Worm (Caenorhabditis elegans) whole organism, young adult: ENCODE results near the gene mfsd-8.

Source experiments
- B0019.2 ChIP-seq: fragments of 200-800 bp; sonication (Bioruptor generic); conservative IDR thresholded peaks from 2 replicates; pipeline ENCODE4 v1.3.6; 2022; ENCODE audit warnings: missing genetic modification reagents, missing genetic modification characterization, missing compliant biosample characterization
- B0336.3 ChIP-seq: fragments of 200-800 bp; sonication (Bioruptor generic); IDR thresholded peaks from 2 replicates; pipeline ENCODE4 v1.3.6; 2022; ENCODE audit warnings: missing genetic modification characterization, missing compliant biosample characterization
- C17E4.6 ChIP-seq: fragments of 200-800 bp; sonication (Bioruptor generic); IDR thresholded peaks from 2 replicates; pipeline ENCODE4 v1.3.6; 2022; ENCODE audit warnings: missing genetic modification reagents, missing genetic modification characterization, missing compliant biosample characterization
- D2030.7 ChIP-seq: fragments of 200-800 bp; sonication (Bioruptor generic); IDR thresholded peaks from 2 replicates; pipeline ENCODE4 v1.3.6; 2022; ENCODE audit warnings: missing genetic modification reagents, missing genetic modification characterization, missing compliant biosample characterization
- F10E7.11 ChIP-seq: sonication (generic microtip); optimal IDR thresholded peaks from 2 replicates; lab custom pipeline; 2017; ENCODE audit warnings: mild to moderate bottlenecking, missing genetic modification characterization, moderate library complexity, missing compliant biosample characterization
- F33H1.4 ChIP-seq: fragments of 200-800 bp; sonication (Bioruptor generic); IDR thresholded peaks from 2 replicates; pipeline ENCODE4 v1.3.6; 2022; ENCODE audit warnings: missing genetic modification reagents, missing genetic modification characterization, missing compliant biosample characterization
- F37B4.10 ChIP-seq: fragments of 200-800 bp; sonication (Bioruptor generic); IDR thresholded peaks from 2 replicates; pipeline ENCODE4 v1.3.6; 2022; ENCODE audit warnings: missing genetic modification characterization, missing compliant biosample characterization
- F39B2.1 ChIP-seq: fragments of 200-800 bp; sonication (Bioruptor generic); IDR thresholded peaks from 2 replicates; pipeline ENCODE4 v1.3.6; 2022; ENCODE audit warnings: missing genetic modification reagents, missing genetic modification characterization, missing compliant biosample characterization
- F52B5.7 ChIP-seq: sonication (generic microtip); optimal IDR thresholded peaks from 2 replicates; lab custom pipeline; 2016; ENCODE audit warnings: mild to moderate bottlenecking, missing genetic modification characterization, missing compliant biosample characterization
- K11D2.4 ChIP-seq: fragments of 200-800 bp; sonication (Bioruptor generic); IDR thresholded peaks from 2 replicates; pipeline ENCODE4 v1.3.6; 2022; ENCODE audit warnings: missing genetic modification reagents, missing genetic modification characterization, missing compliant biosample characterization
- K12H6.12 ChIP-seq: fragments of 200-800 bp; sonication (Bioruptor generic); optimal IDR thresholded peaks from 2 replicates; lab custom pipeline; 2018; ENCODE audit warnings: mild to moderate bottlenecking, missing genetic modification characterization, missing compliant biosample characterization
- T26A5.8 ChIP-seq: sonication (generic microtip); optimal IDR thresholded peaks from 2 replicates; lab custom pipeline; 2016; ENCODE audit warnings: missing genetic modification characterization, missing compliant biosample characterization
- Y56A3A.18 ChIP-seq: fragments of 200-800 bp; sonication (Bioruptor generic); IDR thresholded peaks from 2 replicates; pipeline ENCODE4 v1.3.6; 2022; ENCODE audit warnings: missing genetic modification reagents, missing genetic modification characterization, missing compliant biosample characterization
- Y95B8A.8 ChIP-seq: fragments of 200-800 bp; sonication (Bioruptor generic); IDR thresholded peaks from 2 replicates; pipeline ENCODE4 v1.3.6; 2022; ENCODE audit warnings: missing genetic modification reagents, missing genetic modification characterization, missing compliant biosample characterization
- ama-1 ChIP-seq, 3 experiments: fragments of 150-350 bp in 1 of 3; sonication (generic microtip) in 2 of 3; optimal IDR thresholded peaks; 2 replicates each; lab custom pipeline; 2014 to 2018; ENCODE audit warnings: missing biosample characterization in 2 of 3, missing genetic modification characterization in 2 of 3, missing genetic modification reagents in 2 of 3
- atf-7 ChIP-seq: sonication (generic microtip); optimal IDR thresholded peaks from 2 replicates; lab custom pipeline; 2017; ENCODE audit warnings: mild to moderate bottlenecking, missing genetic modification characterization, missing compliant biosample characterization
- attf-6 ChIP-seq: fragments of 200-800 bp; sonication (Bioruptor generic); IDR thresholded peaks from 2 replicates; pipeline ENCODE4 v1.3.6; 2022; ENCODE audit warnings: missing genetic modification reagents, missing genetic modification characterization, missing compliant biosample characterization
- ccch-3 ChIP-seq: fragments of 200-800 bp; sonication (Bioruptor generic); optimal IDR thresholded peaks from 2 replicates; lab custom pipeline; 2018; ENCODE audit warnings: mild to moderate bottlenecking, missing genetic modification characterization, missing compliant biosample characterization
- die-1 ChIP-seq: sonication (generic microtip); optimal IDR thresholded peaks from 2 replicates; lab custom pipeline; 2016; ENCODE audit warnings: missing genotype, mild to moderate bottlenecking, missing genetic modification characterization, missing compliant biosample characterization
- dox-1 ChIP-seq: fragments of 200-800 bp; sonication (Bioruptor generic); IDR thresholded peaks from 2 replicates; pipeline ENCODE4 v1.3.6; 2022; ENCODE audit warnings: missing genetic modification reagents, missing genetic modification characterization, missing compliant biosample characterization
- dpff-1 ChIP-seq: sonication (generic microtip); optimal IDR thresholded peaks from 2 replicates; lab custom pipeline; 2017; ENCODE audit warnings: mild to moderate bottlenecking, missing genetic modification characterization, missing compliant biosample characterization
- egrh-3 ChIP-seq: fragments of 200-800 bp; sonication (Bioruptor generic); IDR thresholded peaks from 2 replicates; pipeline ENCODE4 v1.3.6; 2022; ENCODE audit warnings: missing genetic modification reagents, missing genetic modification characterization, missing compliant biosample characterization
- him-1 ChIP-seq: sonication (generic microtip); optimal IDR thresholded peaks from 2 replicates; lab custom pipeline; 2016; ENCODE audit warnings: missing genotype, missing genetic modification reagents, missing genetic modification characterization, missing compliant biosample characterization
- hmg-20 ChIP-seq: fragments of 200-800 bp; sonication (Bioruptor generic); IDR thresholded peaks from 2 replicates; pipeline ENCODE4 v1.3.6; 2022; ENCODE audit warnings: missing genetic modification reagents, missing genetic modification characterization, missing compliant biosample characterization
- hrde-1 ChIP-seq: sonication (generic microtip); optimal IDR thresholded peaks from 2 replicates; lab custom pipeline; 2016; ENCODE audit warnings: missing genetic modification characterization, mild to moderate bottlenecking, missing compliant biosample characterization, moderate library complexity, missing genotype, missing genetic modification reagents, borderline replicate concordance
- let-607 ChIP-seq, 2 experiments: fragments of 200-800 bp in 1 of 2; sonication (Bioruptor generic) in 1 of 2; sonication (generic microtip) in 1 of 2; optimal IDR thresholded peaks; 2 replicates each; lab custom pipeline; 2016 to 2018; ENCODE audit warnings: mild to moderate bottlenecking in 2 of 2, missing compliant biosample characterization in 2 of 2, missing genetic modification characterization in 2 of 2, moderate library complexity in 2 of 2, missing genotype in 1 of 2
- lin-26 ChIP-seq: fragments of 200-800 bp; sonication (Bioruptor generic); IDR thresholded peaks from 2 replicates; pipeline ENCODE4 v1.3.6; 2022; ENCODE audit warnings: missing genetic modification reagents, missing genetic modification characterization, missing compliant biosample characterization
- lin-40 ChIP-seq: sonication (generic microtip); optimal IDR thresholded peaks from 2 replicates; lab custom pipeline; 2016; ENCODE audit warnings: missing genetic modification characterization, mild to moderate bottlenecking, missing compliant biosample characterization, missing genotype, missing genetic modification reagents
- lir-1 ChIP-seq: fragments of 200-800 bp; sonication (Bioruptor generic); conservative IDR thresholded peaks from 2 replicates; pipeline ENCODE4 v1.3.6; 2022; ENCODE audit warnings: missing genetic modification reagents, missing genetic modification characterization, missing compliant biosample characterization
- madf-6 ChIP-seq: fragments of 200-800 bp; sonication (Bioruptor generic); IDR thresholded peaks from 2 replicates; pipeline ENCODE4 v1.3.6; 2022; ENCODE audit warnings: missing genetic modification reagents, missing genetic modification characterization, missing compliant biosample characterization
- nhr-120 ChIP-seq: fragments of 200-800 bp; sonication (Bioruptor generic); IDR thresholded peaks from 2 replicates; pipeline ENCODE4 v1.3.6; 2022; ENCODE audit warnings: missing genetic modification characterization, missing compliant biosample characterization
- nhr-27 ChIP-seq: fragments of 200-800 bp; sonication (Bioruptor generic); optimal IDR thresholded peaks from 2 replicates; lab custom pipeline; 2018; ENCODE audit warnings: mild to moderate bottlenecking, missing genetic modification characterization, moderate library complexity, missing compliant biosample characterization
- pbrm-1 ChIP-seq: fragments of 200-800 bp; sonication (Bioruptor generic); IDR thresholded peaks from 2 replicates; pipeline ENCODE4 v1.3.6; 2022; ENCODE audit warnings: missing genetic modification reagents, missing genetic modification characterization, missing compliant biosample characterization
- rcor-1 ChIP-seq: fragments of 200-800 bp; sonication (Bioruptor generic); IDR thresholded peaks from 2 replicates; pipeline ENCODE4 v1.3.6; 2022; ENCODE audit warnings: missing genetic modification reagents, missing genetic modification characterization, missing compliant biosample characterization
- rec-8 ChIP-seq, 2 experiments: sonication (generic microtip); optimal IDR thresholded peaks; 2 replicates each; lab custom pipeline; 2016; ENCODE audit warnings: mild to moderate bottlenecking in 2 of 2, missing genetic modification characterization in 2 of 2, missing genetic modification reagents in 2 of 2, missing genotype in 2 of 2, missing biosample characterization in 1 of 2, missing compliant biosample characterization in 1 of 2, moderate library complexity in 1 of 2
- sdz-38 ChIP-seq: sonication (generic microtip); optimal IDR thresholded peaks from 2 replicates; lab custom pipeline; 2016; ENCODE audit warnings: missing genotype, missing genetic modification characterization, missing compliant biosample characterization
- tlf-1 ChIP-seq: fragments of 200-800 bp; sonication (Bioruptor generic); optimal IDR thresholded peaks from 2 replicates; lab custom pipeline; 2018; ENCODE audit warnings: mild to moderate bottlenecking, missing genetic modification characterization, missing compliant biosample characterization
- unc-130 ChIP-seq: sonication (generic microtip); optimal IDR thresholded peaks from 2 replicates; lab custom pipeline; 2016; ENCODE audit warnings: missing genetic modification reagents, missing genetic modification characterization, missing compliant biosample characterization
- xnd-1 ChIP-seq: sonication (generic microtip); optimal IDR thresholded peaks from 2 replicates; lab custom pipeline; 2016; ENCODE audit warnings: missing genotype, missing genetic modification reagents, missing genetic modification characterization, missing compliant biosample characterization
- zim-3 ChIP-seq: sonication (generic microtip); optimal IDR thresholded peaks from 2 replicates; lab custom pipeline; 2017; ENCODE audit warnings: mild to moderate bottlenecking, missing genetic modification characterization, moderate library complexity, missing compliant biosample characterization
- ztf-22 ChIP-seq: fragments of 200-800 bp; sonication (Bioruptor generic); optimal IDR thresholded peaks from 2 replicates; lab custom pipeline; 2018; ENCODE audit warnings: mild to moderate bottlenecking, missing genetic modification characterization, moderate library complexity, missing compliant biosample characterization

Gene mfsd-8

ce11 chrIII:3323906-3324305 is 41.8 kb downstream of the mfsd-8 start (continued):
- TF ChIP-seq K11D2.4 (no peak), D2030.7 (GFP tag; lab: Robert Waterston, UW) (0 out of 2 replicates have a peak, but pooled peaks have one; percentile 16), Y56A3A.18 (GFP tag; lab: Robert Waterston, UW) (no peak), madf-6 (GFP tag; lab: Robert Waterston, UW) (peak; percentile 55), lir-1 (no peak), hmg-20 (GFP tag; lab: Robert Waterston, UW) (no peak), unc-130 (no peak), T26A5.8 (tag; lab: Kevin White, UChicago) (no peak), lin-40 (no peak), rec-8 (tag; optimal IDR thresholded peaks at IDR 0.05; lab: Kevin White, UChicago) (no peak), attf-6 (GFP tag; lab: Robert Waterston, UW) (no peak), zim-3 (no peak), dpff-1 (no peak), let-607 (tag; optimal IDR thresholded peaks at IDR 0.05; lab: Kevin White, UChicago) (no peak), F37B4.10 (GFP tag; lab: Robert Waterston, UW) (no peak), dox-1 (GFP tag; lab: Robert Waterston, UW) (no peak; the same call in 1 of the 2 replicates), F33H1.4 (peak; percentile 57), hrde-1 (no peak), tlf-1 (GFP tag; lab: Kevin White, UChicago) (peak; percentile 27), C17E4.6 (no peak), egrh-3 (GFP tag; lab: Robert Waterston, UW) (no peak), B0336.3 (GFP tag; lab: Robert Waterston, UW) (peak; percentile 39; the same call in 1 of the 2 replicates), die-1 (tag; lab: Kevin White, UChicago) (no peak), F10E7.11 (tag; lab: Kevin White, UChicago) (no peak), rcor-1 (GFP tag; lab: Robert Waterston, UW) (0 out of 2 replicates have a peak, but pooled peaks have one; percentile 23), lin-26 (GFP tag; lab: Robert Waterston, UW) (no peak), ccch-3 (GFP tag; lab: Kevin White, UChicago) (no peak), him-1 (no peak), B0019.2 (no peak), Y95B8A.8 (GFP tag; lab: Robert Waterston, UW) (no peak), F39B2.1 (no peak), nhr-27 (tag; lab: Kevin White, UChicago) (no peak), nhr-120 (GFP tag; lab: Robert Waterston, UW) (no peak), pbrm-1 (GFP tag; lab: Robert Waterston, UW) (no peak; the same call in 1 of the 2 replicates), xnd-1 (tag; lab: Kevin White, UChicago) (no peak), K12H6.12 (tag; lab: Kevin White, UChicago) (no peak), F52B5.7 (tag; lab: Kevin White, UChicago) (no peak), sdz-38 (no peak), atf-7 (peak; percentile 50), ztf-22 (GFP tag; lab: Kevin White, UChicago) (no peak), ama-1 (optimal IDR thresholded peaks at IDR 0.05; lab: Kevin White, UChicago) (no peak), ama-1 (GFP tag; optimal IDR thresholded peaks at IDR 0.05; lab: Kevin White, UChicago) (peak; percentile 0 to 25)
